Worm (Caenorhabditis elegans) whole organism, early embryonic: Measurements from ENCODE around the gene cyn-17.

Source experiments
- aly-1 ChIP-seq: sonication (generic microtip); optimal IDR thresholded peaks from 2 replicates; lab custom pipeline; 2016; ENCODE audit warnings: missing genetic modification characterization, missing compliant biosample characterization
- ama-1 ChIP-seq: fragments of 150-350 bp; optimal IDR thresholded peaks from 2 replicates; lab custom pipeline; 2014
- flt-1 ChIP-seq: fragments of 200-800 bp; sonication (Bioruptor generic); IDR thresholded peaks from 2 replicates; pipeline ENCODE4 v1.3.6; 2022; ENCODE audit warnings: missing genetic modification characterization, missing compliant biosample characterization
- hmbx-1 ChIP-seq: sonication (generic microtip); optimal IDR thresholded peaks from 2 replicates; lab custom pipeline; 2016; ENCODE audit warnings: mild to moderate bottlenecking, missing genetic modification characterization, missing compliant biosample characterization
- hmg-4 ChIP-seq: fragments of 200-800 bp; sonication (Bioruptor generic); optimal IDR thresholded peaks from 2 replicates; lab custom pipeline; 2018; ENCODE audit warnings: mild to moderate bottlenecking, missing genetic modification characterization, missing compliant biosample characterization
- hnd-1 ChIP-seq: sonication (generic microtip); optimal IDR thresholded peaks from 2 replicates; lab custom pipeline; 2016; ENCODE audit warnings: missing genetic modification characterization, missing compliant biosample characterization
- pes-1 ChIP-seq: fragments of 200-800 bp; sonication (Bioruptor generic); IDR thresholded peaks from 2 replicates; pipeline ENCODE4 v1.3.6; 2022; ENCODE audit warnings: missing genetic modification reagents, missing genetic modification characterization, missing compliant biosample characterization
- scrt-1 ChIP-seq: fragments of 200-800 bp; sonication (Bioruptor generic); IDR thresholded peaks from 2 replicates; pipeline ENCODE4 v1.3.6; 2022; ENCODE audit warnings: missing genetic modification characterization, missing compliant biosample characterization
- tbx-37 ChIP-seq: fragments of 200-800 bp; sonication (Bioruptor generic); conservative IDR thresholded peaks from 2 replicates; pipeline ENCODE4 v1.3.6; 2022; ENCODE audit warnings: missing genetic modification reagents, missing genetic modification characterization, missing compliant biosample characterization

DNA sequence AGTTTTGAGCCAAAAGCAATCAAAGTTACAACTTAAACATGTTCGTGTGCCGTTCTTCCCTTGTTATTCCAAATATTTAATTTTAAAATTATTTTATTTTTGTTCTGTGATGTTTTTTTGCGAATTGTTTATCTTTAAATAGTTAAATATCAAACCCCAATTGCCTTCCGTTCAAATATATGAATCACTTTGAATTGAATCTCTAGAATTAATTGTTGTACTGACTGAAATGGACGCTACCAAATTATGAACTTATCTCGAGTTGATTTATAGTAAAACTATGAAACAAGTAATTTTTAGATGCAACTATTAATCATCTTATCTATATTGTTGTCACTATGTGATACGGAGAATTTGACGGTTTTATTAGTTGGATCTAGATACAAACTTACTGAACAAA, 7.4 kb upstream of the cyn-17 start, which contains the start of gene ZC250.2:
- TF ChIP-seq aly-1 (tag; lab: Kevin White, UChicago) = no peak
- TF ChIP-seq hmbx-1 = no peak
- no peak for TF ChIP-seq ama-1
- no peak for TF ChIP-seq hmg-4 (GFP tag; lab: Kevin White, UChicago)
- TF ChIP-seq flt-1 (GFP tag; lab: Robert Waterston, UW) = no peak
- TF ChIP-seq hnd-1 (tag; lab: Kevin White, UChicago) = no peak
- TF ChIP-seq pes-1 (GFP tag; lab: Robert Waterston, UW) = no peak
- TF ChIP-seq tbx-37 (GFP tag; lab: Robert Waterston, UW) = no peak
- no peak for TF ChIP-seq scrt-1
